Fruit fly (Drosophila melanogaster) whole organism, embryonic: ENCODE data around the gene CG9297.

Experiments used
- CG3847 ChIP-seq: fragments of 200-800 bp; sonication (Bioruptor generic); IDR thresholded peaks from 2 replicates; pipeline ENCODE4 v1.3.6; 2022; ENCODE audit warnings: missing biosample characterization, missing genetic modification characterization
- CTCF ChIP-seq: fragments of 200-800 bp; sonication (Bioruptor generic); optimal IDR thresholded peaks from 2 replicates; lab custom pipeline; 2017; ENCODE audit warnings: missing biosample characterization, mild to moderate bottlenecking, missing genetic modification characterization, moderate library complexity
- Hsf ChIP-seq: fragments of 200-800 bp; sonication (Bioruptor generic); optimal IDR thresholded peaks from 3 replicates; lab custom pipeline; 2016; ENCODE audit warnings: missing biosample characterization, missing genetic modification characterization
- gcm ChIP-seq: fragments of 200-800 bp; sonication (Bioruptor generic); optimal IDR thresholded peaks from 2 replicates; lab custom pipeline; 2019; ENCODE audit warnings: missing biosample characterization, mild to moderate bottlenecking, missing genetic modification characterization, moderate library complexity
- vfl ChIP-seq: fragments of 200-800 bp; sonication (Bioruptor generic); optimal IDR thresholded peaks from 2 replicates; lab custom pipeline; 2016; ENCODE audit warnings: missing biosample characterization, missing genetic modification characterization

DNA sequence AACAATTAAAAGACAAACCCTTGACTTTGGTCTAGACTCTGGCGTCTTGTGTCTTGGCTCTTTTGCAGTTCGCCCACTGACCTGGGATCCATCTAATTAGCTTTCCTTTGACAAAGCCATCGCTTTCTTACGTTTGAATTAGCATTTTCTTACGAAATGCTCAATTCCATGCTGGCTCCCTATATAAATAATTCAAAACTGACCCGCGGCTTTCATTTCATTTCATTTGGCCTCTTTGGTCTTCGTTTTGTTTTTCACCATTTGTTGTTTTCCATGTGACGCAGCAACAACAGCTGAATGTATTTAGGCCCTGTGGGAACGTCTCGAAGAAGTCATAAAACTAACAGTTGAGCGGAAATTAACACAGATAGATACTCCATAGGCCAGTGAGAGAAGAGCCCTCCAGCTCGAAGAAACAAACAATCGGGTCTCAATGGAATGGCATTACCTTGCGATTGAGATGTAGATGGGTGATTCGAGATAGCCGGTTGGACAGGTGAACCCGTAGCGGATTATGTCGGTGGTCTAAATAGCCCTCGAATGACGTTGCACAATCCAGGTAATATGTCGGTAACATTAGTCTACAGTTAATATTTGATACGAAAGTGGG is 47.2 kb upstream of the CG9297 start:
- TF ChIP-seq vfl (GFP tag; lab: Kevin White, UChicago) (no peak), Hsf (GFP tag; lab: Kevin White, UChicago) (no peak), gcm (no peak), CG3847 (no peak), CTCF (GFP tag; lab: Kevin White, UChicago) (no peak)
